Worm (Caenorhabditis elegans): Measurements from ENCODE around the gene Y44A6C.2.

Gene Y44A6C.2

ce11 chrV:20685383-20685782 lies 36.7 kb upstream of the Y44A6C.2 start, which contains the start of gene klf-2:
TSS of gene klf-2 (plus strand) at chrV:20685683.
- no peak for TF ChIP-seq ztf-4 (tag; optimal IDR thresholded peaks at IDR 0.05)

- TF ChIP-seq zag-1 (tag; optimal IDR thresholded peaks at IDR 0.05) = no peak
- TF ChIP-seq R02D3.7 (tag; optimal IDR thresholded peaks at IDR 0.05) = no peak
- no peak for TF ChIP-seq unc-62 (GFP tag; optimal IDR thresholded peaks at IDR 0.05)
- no peak for TF ChIP-seq nhr-25 (tag; optimal IDR thresholded peaks at IDR 0.05)
- no peak for TF ChIP-seq ceh-9 (tag; optimal IDR thresholded peaks at IDR 0.05)
- TF ChIP-seq eor-1 (tag; optimal IDR thresholded peaks at IDR 0.05) = no peak
- no peak for TF ChIP-seq fkh-10 (GFP tag; optimal IDR thresholded peaks at IDR 0.05)
- TF ChIP-seq ama-1 (optimal IDR thresholded peaks at IDR 0.05) = no peak
- no peak for TF ChIP-seq elt-2 (tag; optimal IDR thresholded peaks at IDR 0.05)
- no peak for TF ChIP-seq skn-1 (tag; optimal IDR thresholded peaks at IDR 0.05)
- no peak for TF ChIP-seq elt-3 (tag; optimal IDR thresholded peaks at IDR 0.05)
Observed at ce11 chrV:20689481-20690039, 32.5 kb upstream of the Y44A6C.2 start, which contains the start of gene F53F8.3. TSS of gene F53F8.3 (minus strand) at chrV:20689531.

- TF ChIP-seq mdl-1 (tag; optimal IDR thresholded peaks at IDR 0.05) (no peak), pqm-1 (tag; optimal IDR thresholded peaks at IDR 0.05) (no peak), nfya-1 (tag; optimal IDR thresholded peaks at IDR 0.05; ENCODE audit: insufficient read depth) (no peak), egl-5 (tag; optimal IDR thresholded peaks at IDR 0.05) (no peak), zag-1 (tag; optimal IDR thresholded peaks at IDR 0.05) (no peak), mml-1 (tag; optimal IDR thresholded peaks at IDR 0.05) (no peak)
Observed at ce11 chrV:20691585-20691984, 30.4 kb upstream of the Y44A6C.2 start, which contains the start of gene F53F8.4. TSS of gene F53F8.4 (minus strand) at chrV:20691685.

ce11 chrV:20692903-20693302 lies 29.1 kb upstream of the Y44A6C.2 start:
- peak; percentile 71 for TF ChIP-seq nhr-25 (tag; optimal IDR thresholded peaks at IDR 0.05)
- peak; percentile 12 for TF ChIP-seq nhr-11 (tag; optimal IDR thresholded peaks at IDR 0.05)
- peak in 1 of 3 experiments; percentile 23 for TF ChIP-seq elt-3 (tag; optimal IDR thresholded peaks at IDR 0.05)
- no peak for TF ChIP-seq R02D3.7 (tag; optimal IDR thresholded peaks at IDR 0.05)
- TF ChIP-seq elt-1 (tag; optimal IDR thresholded peaks at IDR 0.05) = peak; percentile 56

- TF ChIP-seq unc-39 (tag; optimal IDR thresholded peaks at IDR 0.05) (no peak), fos-1 (tag; optimal IDR thresholded peaks at IDR 0.05) (no peak), nhr-23 (tag; optimal IDR thresholded peaks at IDR 0.05) (peak; percentile 36), egl-27 (tag; optimal IDR thresholded peaks at IDR 0.05) (no peak), sea-2 (GFP tag; optimal IDR thresholded peaks at IDR 0.05) (no peak), elt-3 (tag; optimal IDR thresholded peaks at IDR 0.05) (no peak), zag-1 (tag; optimal IDR thresholded peaks at IDR 0.05) (no peak), tbx-2 (tag; optimal IDR thresholded peaks at IDR 0.05) (peak; percentile 40), nhr-77 (tag; optimal IDR thresholded peaks at IDR 0.05) (no peak), skn-1 (tag; optimal IDR thresholded peaks at IDR 0.05) (no peak), hmg-11 (tag; optimal IDR thresholded peaks at IDR 0.05) (peak; percentile 72), nfya-1 (tag; optimal IDR thresholded peaks at IDR 0.05; ENCODE audit: insufficient read depth) (peak; percentile 37), lin-39 (tag; optimal IDR thresholded peaks at IDR 0.05) (no peak), elt-2 (tag; optimal IDR thresholded peaks at IDR 0.05) (peak; percentile 13), ztf-4 (tag; optimal IDR thresholded peaks at IDR 0.05) (peak; percentile 38), pqm-1 (tag; optimal IDR thresholded peaks at IDR 0.05) (no peak), nhr-12 (tag; optimal IDR thresholded peaks at IDR 0.05) (no peak), nhr-25 (tag; optimal IDR thresholded peaks at IDR 0.05) (no peak), ceh-16 (tag; optimal IDR thresholded peaks at IDR 0.05) (no peak), snpc-4 (tag; optimal IDR thresholded peaks at IDR 0.05) (no peak), lin-15B (tag; optimal IDR thresholded peaks at IDR 0.05) (peak; percentile 25), mdl-1 (tag; optimal IDR thresholded peaks at IDR 0.05) (no peak), lsy-12 (tag; optimal IDR thresholded peaks at IDR 0.05) (peak; percentile 37), ceh-28 (tag; optimal IDR thresholded peaks at IDR 0.05) (no peak), ceh-9 (tag; optimal IDR thresholded peaks at IDR 0.05) (no peak), fkh-2 (tag; optimal IDR thresholded peaks at IDR 0.05) (no peak), nhr-67 (tag; optimal IDR thresholded peaks at IDR 0.05) (no peak), jun-1 (tag; optimal IDR thresholded peaks at IDR 0.05) (peak; percentile 19), eor-1 (tag; optimal IDR thresholded peaks at IDR 0.05) (no peak)
Observed at ce11 chrV:20693968-20694367, 28.1 kb upstream of the Y44A6C.2 start.

All from whole organism, L3 larva.